Worm (Caenorhabditis elegans) whole organism, early embryonic: ENCODE results near the gene F29B9.5.

ENCODE experiments used
- B0310.2 ChIP-seq: sonication (generic microtip); optimal IDR thresholded peaks from 2 replicates; lab custom pipeline; 2016; ENCODE audit warnings: mild to moderate bottlenecking, missing genetic modification characterization, missing compliant biosample characterization
- F13C5.2 ChIP-seq: sonication (generic microtip); optimal IDR thresholded peaks from 2 replicates; lab custom pipeline; 2017; ENCODE audit warnings: mild to moderate bottlenecking, missing genetic modification characterization, inconsistent platforms, missing compliant biosample characterization
- aly-1 ChIP-seq: sonication (generic microtip); optimal IDR thresholded peaks from 2 replicates; lab custom pipeline; 2016; ENCODE audit warnings: missing genetic modification characterization, missing compliant biosample characterization
- ama-1 ChIP-seq: fragments of 150-350 bp; optimal IDR thresholded peaks from 2 replicates; lab custom pipeline; 2014
- ceh-13 ChIP-seq: fragments of 200-800 bp; sonication (Bioruptor generic); optimal IDR thresholded peaks from 2 replicates; lab custom pipeline; 2018; ENCODE audit warnings: mild to moderate bottlenecking, missing genetic modification characterization, missing compliant biosample characterization
- ceh-36 ChIP-seq: sonication (generic microtip); optimal IDR thresholded peaks from 2 replicates; lab custom pipeline; 2016; ENCODE audit warnings: missing genetic modification characterization, inconsistent platforms, missing compliant biosample characterization
- ets-7 ChIP-seq: sonication (generic microtip); optimal IDR thresholded peaks from 2 replicates; lab custom pipeline; 2016; ENCODE audit warnings: missing genotype, missing genetic modification characterization, missing compliant biosample characterization
- flt-1 ChIP-seq: fragments of 200-800 bp; sonication (Bioruptor generic); IDR thresholded peaks from 2 replicates; pipeline ENCODE4 v1.3.6; 2022; ENCODE audit warnings: missing genetic modification characterization, missing compliant biosample characterization
- hmbx-1 ChIP-seq: sonication (generic microtip); optimal IDR thresholded peaks from 2 replicates; lab custom pipeline; 2016; ENCODE audit warnings: mild to moderate bottlenecking, missing genetic modification characterization, missing compliant biosample characterization
- hmg-4 ChIP-seq: fragments of 200-800 bp; sonication (Bioruptor generic); optimal IDR thresholded peaks from 2 replicates; lab custom pipeline; 2018; ENCODE audit warnings: mild to moderate bottlenecking, missing genetic modification characterization, missing compliant biosample characterization
- hnd-1 ChIP-seq: sonication (generic microtip); optimal IDR thresholded peaks from 2 replicates; lab custom pipeline; 2016; ENCODE audit warnings: missing genetic modification characterization, missing compliant biosample characterization
- pes-1 ChIP-seq: fragments of 200-800 bp; sonication (Bioruptor generic); IDR thresholded peaks from 2 replicates; pipeline ENCODE4 v1.3.6; 2022; ENCODE audit warnings: missing genetic modification reagents, missing genetic modification characterization, missing compliant biosample characterization
- scrt-1 ChIP-seq: fragments of 200-800 bp; sonication (Bioruptor generic); IDR thresholded peaks from 2 replicates; pipeline ENCODE4 v1.3.6; 2022; ENCODE audit warnings: missing genetic modification characterization, missing compliant biosample characterization
- sea-1 ChIP-seq: fragments of 200-800 bp; sonication (Bioruptor generic); conservative IDR thresholded peaks from 2 replicates; pipeline ENCODE4 v1.3.6; 2022; ENCODE audit warnings: missing genetic modification characterization, missing compliant biosample characterization
- tbx-11 ChIP-seq: fragments of 200-800 bp; sonication (Bioruptor generic); IDR thresholded peaks from 2 replicates; pipeline ENCODE4 v1.3.6; 2022; ENCODE audit warnings: missing genetic modification characterization, missing compliant biosample characterization
- tbx-37 ChIP-seq: fragments of 200-800 bp; sonication (Bioruptor generic); conservative IDR thresholded peaks from 2 replicates; pipeline ENCODE4 v1.3.6; 2022; ENCODE audit warnings: missing genetic modification reagents, missing genetic modification characterization, missing compliant biosample characterization
- tra-4 ChIP-seq: sonication (generic microtip); optimal IDR thresholded peaks from 2 replicates; lab custom pipeline; 2017; ENCODE audit warnings: missing genetic modification characterization, missing compliant biosample characterization

F29B9.5 gene

DNA sequence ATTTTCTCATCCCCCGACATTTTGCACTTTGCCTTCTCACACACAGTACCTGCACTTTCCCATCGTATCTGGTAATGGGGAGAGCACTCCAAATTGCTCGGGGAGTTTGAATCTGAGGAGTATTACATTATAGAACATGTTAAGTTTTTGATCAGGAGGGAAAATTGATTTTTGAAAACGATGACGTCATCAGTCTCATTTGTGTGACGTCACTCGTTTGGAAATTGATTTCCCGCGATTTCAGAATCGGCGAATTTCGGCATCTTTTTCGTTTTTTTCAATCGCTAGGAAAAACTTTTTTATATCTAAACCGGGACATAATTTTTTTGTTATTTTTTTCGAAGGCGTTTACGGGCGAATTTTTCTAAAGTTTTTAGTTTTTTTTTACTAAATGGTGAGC lies 21.1 kb downstream of the F29B9.5 start:
- TF ChIP-seq ama-1 (lab: Kevin White, UChicago) (no peak), hmg-4 (GFP tag; lab: Kevin White, UChicago) (no peak), tra-4 (tag; lab: Kevin White, UChicago) (no peak), tbx-37 (no peak), B0310.2 (tag; lab: Kevin White, UChicago) (no peak), hnd-1 (tag; lab: Kevin White, UChicago) (no peak), ceh-36 (tag; lab: Kevin White, UChicago) (no peak), scrt-1 (no peak), tbx-11 (no peak), ets-7 (tag; lab: Kevin White, UChicago) (no peak), pes-1 (GFP tag; lab: Robert Waterston, UW) (no peak), flt-1 (GFP tag; lab: Robert Waterston, UW) (no peak), sea-1 (GFP tag; lab: Robert Waterston, UW) (no peak), aly-1 (tag; lab: Kevin White, UChicago) (no peak)

DNA sequence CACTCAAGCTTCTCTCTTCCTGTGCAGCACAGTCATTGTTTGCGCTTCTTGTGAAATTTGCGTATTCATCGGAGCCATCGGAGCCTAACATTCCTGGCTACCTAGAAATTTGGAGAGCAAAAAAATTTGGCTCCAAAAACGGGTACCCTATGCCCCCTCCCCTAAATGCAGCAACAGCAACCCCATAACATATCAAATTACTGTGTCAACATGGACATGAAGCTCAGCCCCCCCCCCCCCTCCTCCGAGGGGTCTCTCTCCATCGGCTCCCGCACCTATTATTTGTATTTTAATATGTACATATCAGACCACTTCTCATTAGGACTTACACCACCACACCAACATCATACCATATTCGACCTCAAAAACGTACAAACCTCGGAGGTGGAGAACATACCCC lies 22.1 kb downstream of the F29B9.5 start:
- TF ChIP-seq tbx-11 (no peak), hmg-4 (GFP tag; lab: Kevin White, UChicago) (no peak), F13C5.2 (tag; lab: Kevin White, UChicago) (no peak)

DNA sequence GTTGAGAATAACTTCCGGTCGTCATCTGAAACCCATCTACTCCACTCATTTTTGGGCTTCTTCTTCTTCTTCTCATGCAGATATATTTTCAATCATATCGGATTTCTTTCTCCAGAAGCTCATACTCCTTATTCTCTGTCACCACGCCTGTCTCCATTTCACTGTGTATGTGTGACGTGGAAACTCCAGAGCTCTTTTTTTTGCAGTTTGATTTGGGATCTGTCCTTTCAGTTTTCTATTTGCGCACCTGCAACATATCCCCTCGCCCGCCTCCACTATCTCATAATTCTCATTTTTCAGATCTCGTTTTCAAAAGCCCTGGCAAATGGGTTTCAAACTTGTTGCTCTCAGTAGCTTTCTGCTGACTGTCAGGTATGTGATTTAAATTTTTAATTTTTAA lies 26.5 kb downstream of the F29B9.5 start, which contains the start of gene kin-36:
TSS of gene kin-36 (plus strand) at position 301 of the 400 bp plus-strand sequence.
- TF ChIP-seq hmbx-1 (tag; lab: Kevin White, UChicago) (no peak), ceh-36 (tag; lab: Kevin White, UChicago) (no peak), pes-1 (GFP tag; lab: Robert Waterston, UW) (no peak), tbx-11 (no peak), ets-7 (tag; lab: Kevin White, UChicago) (no peak), sea-1 (GFP tag; lab: Robert Waterston, UW) (no peak), flt-1 (GFP tag; lab: Robert Waterston, UW) (no peak), ama-1 (lab: Kevin White, UChicago) (no peak), F13C5.2 (tag; lab: Kevin White, UChicago) (no peak), hnd-1 (tag; lab: Kevin White, UChicago) (no peak), aly-1 (tag; lab: Kevin White, UChicago) (no peak), B0310.2 (tag; lab: Kevin White, UChicago) (no peak), hmg-4 (GFP tag; lab: Kevin White, UChicago) (no peak)

DNA sequence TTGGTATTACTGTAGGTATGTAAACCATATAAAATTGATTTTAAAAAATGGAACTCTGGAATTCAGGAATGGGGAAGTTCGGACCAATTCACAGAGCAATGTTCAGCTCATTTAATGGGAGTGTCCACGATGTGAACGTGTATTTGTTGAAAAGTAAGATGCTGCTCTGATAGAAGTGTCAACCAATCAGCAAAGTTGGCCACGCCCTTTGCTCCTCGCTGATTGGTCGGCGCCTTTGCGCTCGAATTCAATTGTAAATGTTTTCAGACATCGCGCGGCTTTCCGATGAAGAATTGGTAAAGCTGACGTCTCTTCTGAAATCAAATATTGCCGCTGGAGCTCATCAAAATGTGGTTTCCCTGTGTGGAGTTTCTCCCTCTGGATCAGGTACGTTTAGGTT lies 30.9 kb downstream of the F29B9.5 start:
- TF ChIP-seq hmg-4 (GFP tag; lab: Kevin White, UChicago) (no peak), sea-1 (GFP tag; lab: Robert Waterston, UW) (no peak)

DNA sequence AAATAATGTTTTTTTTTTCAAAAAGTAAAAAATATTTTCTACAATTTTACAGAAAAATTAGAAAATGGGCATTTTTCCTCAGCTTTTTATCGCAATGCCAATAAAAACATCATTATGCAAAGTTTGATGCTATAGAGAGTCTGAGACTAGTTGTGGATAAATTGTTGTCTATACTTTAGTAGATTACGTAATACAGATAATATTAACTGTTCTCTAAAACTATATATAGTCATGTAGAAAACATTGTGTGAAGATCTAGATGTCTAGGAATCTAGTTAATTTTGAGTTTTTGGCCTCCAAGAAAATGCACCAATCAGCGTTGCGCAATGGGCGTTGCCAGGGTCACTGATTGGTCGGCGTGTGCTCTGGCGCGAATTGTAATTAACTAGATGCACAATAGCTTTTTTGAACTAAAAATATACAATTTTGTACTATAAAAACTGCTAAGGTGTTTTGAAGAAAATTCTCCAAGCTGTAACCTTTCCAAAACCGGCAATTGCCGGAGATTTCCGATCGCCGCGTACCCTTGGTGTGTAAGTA lies 34.1 kb downstream of the F29B9.5 start:
- TF ChIP-seq tbx-37: no peak
- TF ChIP-seq hmg-4 (GFP tag; lab: Kevin White, UChicago): no peak
- no peak for TF ChIP-seq pes-1 (GFP tag; lab: Robert Waterston, UW)
- no peak for TF ChIP-seq ceh-13
- TF ChIP-seq ama-1 (lab: Kevin White, UChicago): no peak
- no peak for TF ChIP-seq tbx-11
- no peak for TF ChIP-seq aly-1 (tag; lab: Kevin White, UChicago)
- no peak for TF ChIP-seq ceh-36 (tag; lab: Kevin White, UChicago)
- no peak for TF ChIP-seq B0310.2 (tag; lab: Kevin White, UChicago)
- no peak for TF ChIP-seq sea-1 (GFP tag; lab: Robert Waterston, UW)
- no peak for TF ChIP-seq flt-1 (GFP tag; lab: Robert Waterston, UW)

DNA sequence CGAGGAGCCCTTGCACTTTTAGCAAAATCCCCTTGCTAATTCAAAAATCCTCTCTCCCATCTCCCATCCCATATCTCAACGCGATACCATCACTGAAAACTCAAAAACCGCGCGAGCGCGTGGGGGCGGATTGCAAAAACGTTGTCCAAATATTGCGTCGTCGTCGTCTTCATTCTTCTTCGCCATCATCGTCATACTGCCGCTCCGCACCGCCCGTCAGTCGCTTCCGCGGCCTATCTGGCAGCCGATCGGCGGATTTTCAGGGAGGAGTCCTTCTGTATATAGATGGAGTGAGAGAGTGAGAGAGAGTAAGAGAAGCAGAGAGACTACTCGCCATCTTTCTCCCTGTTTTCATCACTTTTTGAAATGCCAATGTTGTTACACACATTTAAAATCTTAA lies 34.7 kb downstream of the F29B9.5 start:
- TF ChIP-seq ama-1 (lab: Kevin White, UChicago) (no peak), B0310.2 (tag; lab: Kevin White, UChicago) (no peak), aly-1 (tag; lab: Kevin White, UChicago) (no peak), scrt-1 (no peak), F13C5.2 (tag; lab: Kevin White, UChicago) (no peak), sea-1 (GFP tag; lab: Robert Waterston, UW) (no peak), tra-4 (tag; lab: Kevin White, UChicago) (no peak), tbx-37 (no peak), hmbx-1 (tag; lab: Kevin White, UChicago) (no peak), pes-1 (GFP tag; lab: Robert Waterston, UW) (no peak), hmg-4 (GFP tag; lab: Kevin White, UChicago) (no peak), ceh-36 (tag; lab: Kevin White, UChicago) (no peak), flt-1 (GFP tag; lab: Robert Waterston, UW) (no peak), ets-7 (tag; lab: Kevin White, UChicago) (no peak), tbx-11 (no peak), hnd-1 (tag; lab: Kevin White, UChicago) (no peak), ceh-13 (no peak)

DNA sequence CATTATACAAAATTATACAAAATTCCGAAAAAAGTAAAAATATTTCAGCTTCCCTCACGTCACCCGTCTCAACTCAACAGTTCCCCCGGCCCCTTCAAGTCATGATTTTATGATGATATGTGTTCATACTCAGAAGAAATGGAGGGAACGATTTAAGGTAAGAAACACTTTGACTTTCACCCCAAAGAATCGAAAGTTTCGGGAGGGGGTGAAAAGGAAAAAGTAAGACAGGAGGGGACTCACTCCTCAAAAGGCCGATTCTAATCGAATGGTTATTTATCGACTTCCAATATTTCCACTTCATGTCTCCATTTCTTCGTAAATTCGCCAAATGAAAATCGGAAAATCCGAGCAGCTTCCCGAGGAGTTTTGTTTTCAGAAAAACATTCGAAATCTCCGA lies 36.0 kb downstream of the F29B9.5 start, which contains the start of gene bus-4:
TSS of gene bus-4 (plus strand) at position 49 of the 400 bp plus-strand sequence.
- TF ChIP-seq tbx-11 (no peak), B0310.2 (tag; lab: Kevin White, UChicago) (no peak), pes-1 (GFP tag; lab: Robert Waterston, UW) (no peak), flt-1 (GFP tag; lab: Robert Waterston, UW) (no peak), tbx-37 (no peak), hmg-4 (GFP tag; lab: Kevin White, UChicago) (no peak), ceh-13 (no peak), sea-1 (GFP tag; lab: Robert Waterston, UW) (no peak), aly-1 (tag; lab: Kevin White, UChicago) (no peak), scrt-1 (no peak), hnd-1 (tag; lab: Kevin White, UChicago) (no peak), F13C5.2 (tag; lab: Kevin White, UChicago) (no peak), tra-4 (tag; lab: Kevin White, UChicago) (no peak), ama-1 (lab: Kevin White, UChicago) (no peak), ceh-36 (tag; lab: Kevin White, UChicago) (no peak), ets-7 (tag; lab: Kevin White, UChicago) (no peak)
